Fruit fly (Drosophila melanogaster) Kc167 (cell line): ENCODE measurements around the gene fend.

Experiments used
- Sin3A ChIP-seq: fragments of >200 bp; optimal IDR thresholded peaks from 2 replicates; lab custom pipeline; 2018; ENCODE audit warnings: missing external identifiers
- psq ChIP-seq: fragments of >200 bp; optimal IDR thresholded peaks from 2 replicates; lab custom pipeline; 2017; ENCODE audit warnings: missing external identifiers

dm6 chrX:9106212-9106774 lies 28.6 kb downstream of the fend start, which contains the start of gene Bx42:
- no peak for TF ChIP-seq psq (lab: Kevin White, UChicago)
- no peak for TF ChIP-seq Sin3A (lab: Kevin White, UChicago)
